Worm (Caenorhabditis elegans) whole organism, midembryonic: Measurements from ENCODE around the gene srxa-11.

Experiments used
- T22C8.4 ChIP-seq: fragments of 200-800 bp; sonication (Bioruptor generic); IDR thresholded peaks from 2 replicates; pipeline ENCODE4 v1.3.6; 2022; ENCODE audit warnings: missing genetic modification characterization, missing compliant biosample characterization
- cog-1 ChIP-seq: sonication (generic microtip); optimal IDR thresholded peaks from 2 replicates; lab custom pipeline; 2016; ENCODE audit warnings: missing genetic modification characterization, missing compliant biosample characterization
- flt-1 ChIP-seq: fragments of 200-800 bp; sonication (Bioruptor generic); IDR thresholded peaks from 2 replicates; pipeline ENCODE4 v1.3.6; 2022; ENCODE audit warnings: missing genetic modification characterization, missing compliant biosample characterization
- klf-2 ChIP-seq: fragments of 200-800 bp; sonication (Bioruptor generic); conservative IDR thresholded peaks from 2 replicates; pipeline ENCODE4 v1.3.6; 2022; ENCODE audit warnings: missing genetic modification reagents, missing genetic modification characterization, missing compliant biosample characterization
- med-1 ChIP-seq: sonication (generic microtip); optimal IDR thresholded peaks from 2 replicates; lab custom pipeline; 2017; ENCODE audit warnings: missing genetic modification characterization, mild to moderate bottlenecking, missing compliant biosample characterization, antibody characterized with exemption, missing genetic modification reagents; ENCODE audit not compliant: insufficient read depth
- ref-1 ChIP-seq: fragments of 200-800 bp; sonication (Bioruptor generic); conservative IDR thresholded peaks from 2 replicates; pipeline ENCODE4 v1.3.6; 2022; ENCODE audit warnings: missing genetic modification reagents, missing genetic modification characterization, missing compliant biosample characterization
- tab-1 ChIP-seq: fragments of 200-800 bp; sonication (Bioruptor generic); IDR thresholded peaks from 2 replicates; pipeline ENCODE4 v1.3.6; 2022; ENCODE audit warnings: missing genetic modification characterization, missing compliant biosample characterization
- ztf-23 ChIP-seq: fragments of 200-800 bp; sonication (Bioruptor generic); IDR thresholded peaks from 2 replicates; pipeline ENCODE4 v1.3.6; 2022; ENCODE audit warnings: missing genetic modification reagents, missing genetic modification characterization, missing compliant biosample characterization
- ztf-29 ChIP-seq: fragments of 200-800 bp; sonication (Bioruptor generic); IDR thresholded peaks from 2 replicates; pipeline ENCODE4 v1.3.6; 2022; ENCODE audit warnings: missing genetic modification reagents, missing genetic modification characterization, missing compliant biosample characterization

The srxa-11 gene

DNA sequence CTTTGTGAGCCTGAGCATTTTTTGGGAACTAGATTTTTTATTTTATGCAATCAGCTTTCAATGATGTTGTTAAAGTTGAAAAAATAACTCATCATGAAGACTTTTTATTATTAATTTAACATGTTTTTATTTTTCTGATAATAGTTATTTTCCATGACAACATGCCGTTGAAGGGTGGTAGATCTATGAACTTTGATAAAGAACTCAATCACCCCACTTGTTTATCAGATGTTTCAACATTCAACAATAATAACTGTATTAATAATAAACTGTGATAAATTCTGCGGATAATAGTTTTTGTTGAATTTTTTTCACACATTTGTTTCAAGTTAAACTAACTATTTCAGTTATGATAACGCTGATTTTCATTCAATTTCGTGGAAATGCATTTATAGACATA lies 32.5 kb upstream of the srxa-11 start:
- no peak for TF ChIP-seq med-1
- TF ChIP-seq ref-1 = no peak
- no peak for TF ChIP-seq ztf-23 (GFP tag; lab: Robert Waterston, UW)
- no peak for TF ChIP-seq tab-1 (GFP tag; lab: Robert Waterston, UW)
- TF ChIP-seq cog-1 (tag; lab: Kevin White, UChicago) = no peak

DNA sequence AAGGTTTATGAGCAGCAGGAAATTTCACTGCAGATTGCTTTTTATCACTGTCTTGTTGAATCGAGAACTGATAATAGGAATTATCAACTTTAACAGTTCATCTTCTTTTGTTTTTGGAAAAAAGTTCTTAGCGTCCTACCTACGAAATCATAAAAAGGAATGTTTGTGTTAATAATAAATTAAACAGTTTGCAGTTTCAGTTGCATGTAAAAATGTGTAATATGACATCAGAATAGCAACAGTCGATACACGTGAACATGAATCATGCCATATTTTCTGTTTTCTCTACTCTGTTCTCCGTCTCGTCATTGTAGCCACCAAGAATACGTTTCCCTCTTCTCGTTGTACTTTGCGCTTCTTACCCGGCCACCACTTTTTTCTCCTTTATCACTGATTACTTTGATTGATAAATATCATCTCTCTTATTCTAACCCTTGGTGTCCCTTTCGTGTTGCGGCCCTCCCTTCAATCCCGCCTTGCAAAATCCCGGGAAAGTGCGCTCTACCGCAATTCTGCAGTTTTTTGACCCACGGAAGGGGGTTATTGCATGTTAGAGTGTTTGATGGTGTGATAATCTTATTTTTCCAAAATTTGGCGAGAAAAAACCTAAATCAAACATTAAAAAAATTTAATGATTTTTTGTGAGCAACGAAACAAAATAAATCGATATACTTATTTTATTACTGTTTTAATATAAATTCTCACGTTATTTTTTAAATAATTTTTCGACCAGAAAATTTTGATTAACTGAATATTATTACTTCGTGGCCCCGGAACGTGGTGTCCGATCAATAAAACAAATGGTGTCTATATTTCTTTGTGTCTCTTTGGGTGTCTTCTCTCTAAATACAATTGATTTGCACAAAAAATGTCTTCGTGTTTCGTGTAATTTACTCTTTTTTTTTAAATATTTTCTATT lies 31.2 kb upstream of the srxa-11 start, which contains the start of gene sptl-3:
Gene sptl-3, plus strand, starts transcription at position 869 of the 919 bp plus-strand sequence.
- TF ChIP-seq T22C8.4 (GFP tag; lab: Robert Waterston, UW) = no peak

ce11 chrV:13893583-13893982 lies 30.4 kb upstream of the srxa-11 start:
- TF ChIP-seq ztf-23 (GFP tag; lab: Robert Waterston, UW) = no peak
- TF ChIP-seq med-1 = no peak
- no peak for TF ChIP-seq T22C8.4 (GFP tag; lab: Robert Waterston, UW)
- no peak for TF ChIP-seq ztf-29 (GFP tag; lab: Robert Waterston, UW)
- TF ChIP-seq tab-1 (GFP tag; lab: Robert Waterston, UW) = no peak
- TF ChIP-seq cog-1 (tag; lab: Kevin White, UChicago) = no peak
- TF ChIP-seq flt-1 (GFP tag; lab: Robert Waterston, UW) = no peak
- TF ChIP-seq klf-2 (GFP tag; lab: Robert Waterston, UW) = no peak
- no peak for TF ChIP-seq ref-1

DNA sequence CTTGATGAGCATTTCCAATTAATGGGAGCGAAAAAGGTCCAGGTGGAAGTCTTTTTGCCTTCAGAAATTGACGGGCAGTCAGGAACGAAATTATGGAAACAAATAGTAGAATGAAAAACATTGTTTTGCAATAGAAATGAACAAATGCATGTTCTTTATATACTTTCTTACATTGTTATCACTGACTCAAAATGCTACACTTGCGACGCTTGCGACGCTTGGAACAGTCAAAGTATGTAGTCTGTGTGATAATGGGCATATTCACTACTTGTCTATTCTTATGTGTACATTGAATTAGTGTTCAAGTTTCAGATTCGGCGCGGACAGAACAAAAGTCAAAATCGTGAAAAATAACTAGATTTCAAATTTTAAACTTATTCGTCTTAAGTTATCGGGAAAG lies 25.6 kb upstream of the srxa-11 start, which contains the start of gene cyp-35C1:
Gene cyp-35C1, minus strand, starts transcription at position 132 of the 400 bp plus-strand sequence.
- no peak for TF ChIP-seq flt-1 (GFP tag; lab: Robert Waterston, UW)
- no peak for TF ChIP-seq klf-2 (GFP tag; lab: Robert Waterston, UW)
- TF ChIP-seq ztf-29 (GFP tag; lab: Robert Waterston, UW) = no peak
- TF ChIP-seq T22C8.4 (GFP tag; lab: Robert Waterston, UW) = no peak
- no peak for TF ChIP-seq ztf-23 (GFP tag; lab: Robert Waterston, UW)
- TF ChIP-seq tab-1 (GFP tag; lab: Robert Waterston, UW) = no peak
- TF ChIP-seq cog-1 (tag; lab: Kevin White, UChicago) = no peak
- TF ChIP-seq ref-1 = no peak
- TF ChIP-seq med-1 = no peak

DNA sequence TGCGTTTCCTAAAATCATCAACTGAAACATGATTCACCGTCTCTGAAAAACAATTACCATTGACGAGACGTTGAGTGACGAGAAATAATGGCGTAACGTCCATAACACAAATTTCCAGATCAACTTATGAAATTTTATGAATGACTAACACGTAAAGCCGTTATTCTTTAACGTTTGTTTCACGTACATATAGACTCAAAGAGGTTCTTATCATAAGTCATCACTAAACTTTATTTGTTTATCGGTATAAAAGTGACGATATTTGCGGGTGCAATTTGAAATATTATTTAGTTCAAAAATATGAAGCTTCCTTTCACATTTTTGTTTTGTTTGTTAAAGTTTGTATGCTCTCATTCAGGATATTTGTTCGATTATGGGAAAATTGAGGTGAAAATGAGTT lies 24.7 kb upstream of the srxa-11 start, which contains the start of gene oac-3:
Gene oac-3, plus strand, starts transcription at position 301 of the 400 bp plus-strand sequence.
- TF ChIP-seq flt-1 (GFP tag; lab: Robert Waterston, UW) (no peak), ztf-23 (GFP tag; lab: Robert Waterston, UW) (no peak), ztf-29 (GFP tag; lab: Robert Waterston, UW) (no peak), T22C8.4 (GFP tag; lab: Robert Waterston, UW) (no peak), med-1 (no peak), cog-1 (tag; lab: Kevin White, UChicago) (no peak), ref-1 (no peak), klf-2 (GFP tag; lab: Robert Waterston, UW) (no peak), tab-1 (GFP tag; lab: Robert Waterston, UW) (no peak)

DNA sequence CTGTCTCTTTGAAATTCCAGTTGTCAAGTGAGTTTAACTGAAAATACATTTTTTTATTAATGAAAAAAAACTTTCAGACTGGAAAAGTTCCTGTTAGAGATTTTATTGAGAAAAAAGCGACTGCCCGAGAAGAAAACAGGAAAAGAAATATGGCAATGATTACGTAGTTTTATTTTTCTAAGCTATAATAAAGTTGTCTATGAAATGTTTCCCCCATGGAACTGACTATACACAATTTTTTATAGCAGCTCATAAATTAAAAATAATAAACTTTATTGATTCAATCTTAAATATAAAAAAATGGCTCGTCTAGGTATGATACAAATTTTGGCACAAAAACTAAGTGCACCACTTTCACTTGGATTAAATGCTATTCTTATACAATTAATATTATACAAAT lies 21.5 kb upstream of the srxa-11 start, which contains the start of gene C06B3.1:
Gene C06B3.1, plus strand, starts transcription at position 301 of the 400 bp plus-strand sequence.
- no peak for TF ChIP-seq flt-1 (GFP tag; lab: Robert Waterston, UW)
- TF ChIP-seq klf-2 (GFP tag; lab: Robert Waterston, UW) = no peak
- TF ChIP-seq T22C8.4 (GFP tag; lab: Robert Waterston, UW) = no peak
- no peak for TF ChIP-seq ztf-29 (GFP tag; lab: Robert Waterston, UW)
- no peak for TF ChIP-seq ztf-23 (GFP tag; lab: Robert Waterston, UW)
- no peak for TF ChIP-seq med-1
- TF ChIP-seq ref-1 = no peak
- no peak for TF ChIP-seq tab-1 (GFP tag; lab: Robert Waterston, UW)
- TF ChIP-seq cog-1 (tag; lab: Kevin White, UChicago) = no peak

ce11 chrV:13904446-13904845 lies 19.5 kb upstream of the srxa-11 start, which contains the start of gene stdh-3:
Gene stdh-3, plus strand, starts transcription at chrV:13904611.
- TF ChIP-seq tab-1 (GFP tag; lab: Robert Waterston, UW) = no peak

DNA sequence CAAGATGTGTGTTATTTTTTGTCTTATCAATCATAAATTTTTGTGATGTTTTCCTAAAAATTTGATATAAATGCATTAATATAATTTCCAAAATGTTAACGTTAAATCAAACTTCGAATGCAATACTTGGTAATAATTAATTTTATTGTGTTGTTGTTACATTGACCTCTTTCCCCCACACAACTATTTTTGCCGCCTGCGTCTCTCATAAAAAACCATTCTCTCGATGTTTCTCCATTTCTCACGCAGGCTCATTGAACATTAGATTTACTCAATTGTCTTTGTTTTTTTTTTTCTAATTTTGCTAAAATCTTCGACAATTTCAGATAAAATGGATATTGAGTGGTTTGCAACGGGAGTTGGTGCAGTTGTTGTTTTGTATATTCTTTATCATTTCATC lies 17.8 kb upstream of the srxa-11 start, which contains the start of gene stdh-1:
Gene stdh-1, plus strand, starts transcription at position 327 of the 400 bp plus-strand sequence.
- TF ChIP-seq cog-1 (tag; lab: Kevin White, UChicago) = peak; percentile 20
- no peak for TF ChIP-seq ztf-29 (GFP tag; lab: Robert Waterston, UW)

- TF ChIP-seq ztf-23 (GFP tag; lab: Robert Waterston, UW) (no peak), flt-1 (GFP tag; lab: Robert Waterston, UW) (no peak), med-1 (no peak), klf-2 (GFP tag; lab: Robert Waterston, UW) (no peak), ztf-29 (GFP tag; lab: Robert Waterston, UW) (no peak), ref-1 (no peak), cog-1 (tag; lab: Kevin White, UChicago) (no peak), tab-1 (GFP tag; lab: Robert Waterston, UW) (no peak), T22C8.4 (GFP tag; lab: Robert Waterston, UW) (no peak)
Measured at ce11 chrV:13907557-13908104, 16.3 kb upstream of the srxa-11 start.
